Fruit fly (Drosophila melanogaster) whole organism, embryonic: ENCODE measurements around the gene LysS.

Experiments
- Ada2b ChIP-seq: fragments of 200-800 bp; sonication (Bioruptor generic); IDR thresholded peaks from 2 replicates; pipeline ENCODE4 v1.3.6; 2022; ENCODE audit warnings: missing biosample characterization, missing genetic modification characterization
- Adf1 ChIP-seq: fragments of 200-800 bp; sonication (Bioruptor generic); IDR thresholded peaks from 2 replicates; pipeline ENCODE4 v1.3.6; 2022; ENCODE audit warnings: missing biosample characterization, missing genetic modification characterization
- Antp ChIP-seq: fragments of 200-800 bp; sonication (Bioruptor generic); optimal IDR thresholded peaks from 3 replicates; lab custom pipeline; 2016; ENCODE audit warnings: missing biosample characterization, missing genetic modification characterization
- Awh ChIP-seq: fragments of 200-800 bp; sonication (Bioruptor generic); IDR thresholded peaks from 2 replicates; pipeline ENCODE4, ENCODE4 v1.3.6; 2022; ENCODE audit warnings: missing biosample characterization, missing genetic modification characterization
- BEAF-32 ChIP-seq: fragments of 200-800 bp; sonication (Bioruptor generic); optimal IDR thresholded peaks from 3 replicates; lab custom pipeline; 2017; ENCODE audit warnings: missing biosample characterization, missing genetic modification characterization, mild to moderate bottlenecking, moderate library complexity, missing genetic modification reagents
- Bgb ChIP-seq: fragments of 200-800 bp; sonication (Bioruptor generic); IDR thresholded peaks from 2 replicates; pipeline ENCODE4 v1.3.6; 2022; ENCODE audit warnings: missing biosample characterization, missing genetic modification characterization; ENCODE audit not compliant: partially characterized antibody
- Bteb2 ChIP-seq: fragments of 200-800 bp; sonication (Bioruptor generic); optimal IDR thresholded peaks from 2 replicates; lab custom pipeline; 2016; ENCODE audit warnings: missing biosample characterization, missing genetic modification characterization
- CG10267 ChIP-seq: fragments of 200-800 bp; sonication (Bioruptor generic); optimal IDR thresholded peaks from 2 replicates; lab custom pipeline; 2018; ENCODE audit warnings: missing biosample characterization, mild to moderate bottlenecking, missing genetic modification characterization, moderate library complexity
- CG12299 ChIP-seq: fragments of 200-800 bp; sonication (Bioruptor generic); optimal IDR thresholded peaks from 2 replicates; lab custom pipeline; 2018; ENCODE audit warnings: missing biosample characterization, mild to moderate bottlenecking, missing genetic modification characterization
- CG16813 ChIP-seq: fragments of 200-800 bp; sonication (Bioruptor generic); IDR thresholded peaks from 3 replicates; pipeline ENCODE4 v1.3.6; 2022; ENCODE audit warnings: missing biosample characterization, missing genetic modification characterization; ENCODE audit not compliant: partially characterized antibody
- CG17568 ChIP-seq: fragments of 200-800 bp; sonication (Bioruptor generic); optimal IDR thresholded peaks from 2 replicates; lab custom pipeline; 2018; ENCODE audit warnings: missing biosample characterization, mild to moderate bottlenecking, missing genetic modification characterization, moderate library complexity
- CG18619 ChIP-seq: fragments of 200-800 bp; sonication (Bioruptor generic); optimal IDR thresholded peaks from 3 replicates; lab custom pipeline; 2017; ENCODE audit warnings: missing biosample characterization, mild to moderate bottlenecking, missing genetic modification characterization
- CG2202 ChIP-seq: fragments of 200-800 bp; sonication (Bioruptor generic); optimal IDR thresholded peaks from 2 replicates; lab custom pipeline; 2018; ENCODE audit warnings: missing biosample characterization, mild to moderate bottlenecking, missing genetic modification characterization
- CG34224 ChIP-seq: fragments of 200-800 bp; sonication (Bioruptor generic); IDR thresholded peaks from 3 replicates; pipeline ENCODE4 v1.3.6; 2022; ENCODE audit warnings: missing biosample characterization, missing genetic modification characterization; ENCODE audit not compliant: partially characterized antibody
- CG4617 ChIP-seq: fragments of 200-800 bp; sonication (Bioruptor generic); optimal IDR thresholded peaks from 3 replicates; lab custom pipeline; 2016; ENCODE audit warnings: missing biosample characterization, missing genetic modification characterization, borderline replicate concordance
- CG6683 ChIP-seq: fragments of 200-800 bp; sonication (Bioruptor generic); optimal IDR thresholded peaks from 2 replicates; lab custom pipeline; 2017; ENCODE audit warnings: missing biosample characterization, mild to moderate bottlenecking, missing genetic modification characterization, missing genetic modification reagents
- CG6813 ChIP-seq: fragments of 200-800 bp; sonication (Bioruptor generic); optimal IDR thresholded peaks from 2 replicates; lab custom pipeline; 2017; ENCODE audit warnings: missing biosample characterization, missing genetic modification characterization, mild to moderate bottlenecking, moderate library complexity, missing genetic modification reagents
- CG6854 ChIP-seq: fragments of 200-800 bp; sonication (Bioruptor generic); optimal IDR thresholded peaks from 3 replicates; lab custom pipeline; 2017; ENCODE audit warnings: missing biosample characterization, mild to moderate bottlenecking, missing genetic modification characterization
- CG7556 ChIP-seq: fragments of 200-800 bp; sonication (Bioruptor generic); optimal IDR thresholded peaks from 2 replicates; lab custom pipeline; 2017; ENCODE audit warnings: missing biosample characterization, mild to moderate bottlenecking, missing genetic modification characterization
- CG9215 ChIP-seq: fragments of 200-800 bp; sonication (Bioruptor generic); IDR thresholded peaks from 2 replicates; pipeline ENCODE4 v1.3.6; 2022; ENCODE audit warnings: missing biosample characterization, missing genetic modification characterization
- Dbx ChIP-seq: fragments of 200-800 bp; sonication (Bioruptor generic); IDR thresholded peaks from 3 replicates; pipeline ENCODE4 v1.3.6; 2022; ENCODE audit warnings: missing biosample characterization, missing genetic modification characterization
- Dref ChIP-seq: fragments of 200-800 bp; sonication (Bioruptor generic); IDR thresholded peaks from 2 replicates; pipeline ENCODE4 v1.3.6; 2022; ENCODE audit warnings: missing biosample characterization, missing genetic modification characterization
- HLH4C ChIP-seq: fragments of 200-800 bp; sonication (Bioruptor generic); IDR thresholded peaks from 3 replicates; pipeline ENCODE4 v1.3.6; 2022; ENCODE audit warnings: missing biosample characterization, missing genetic modification characterization; ENCODE audit not compliant: partially characterized antibody
- Hr78 ChIP-seq, 2 experiments: fragments of 200-800 bp in 1 of 2; fragments of >200 bp in 1 of 2; sonication (Bioruptor generic) in 1 of 2; optimal IDR thresholded peaks; 2 replicates each; lab custom pipeline; 2017 to 2019; ENCODE audit warnings: missing biosample characterization in 2 of 2, missing genetic modification characterization in 2 of 2, mild to moderate bottlenecking in 1 of 2, moderate library complexity in 1 of 2
- Hsf ChIP-seq: fragments of 200-800 bp; sonication (Bioruptor generic); optimal IDR thresholded peaks from 3 replicates; lab custom pipeline; 2016; ENCODE audit warnings: missing biosample characterization, missing genetic modification characterization
- Sox100B ChIP-seq: fragments of 200-800 bp; sonication (Bioruptor generic); optimal IDR thresholded peaks from 3 replicates; lab custom pipeline; 2018; ENCODE audit warnings: missing biosample characterization, mild to moderate bottlenecking, missing genetic modification characterization
- Taf1 ChIP-seq: fragments of 200-800 bp; sonication (Bioruptor generic); IDR thresholded peaks from 2 replicates; pipeline ENCODE4 v1.3.6; 2022; ENCODE audit warnings: missing biosample characterization, missing genetic modification characterization
- ara ChIP-seq: fragments of 200-800 bp; sonication (Bioruptor generic); IDR thresholded peaks from 2 replicates; pipeline ENCODE4 v1.3.6; 2022; ENCODE audit warnings: missing biosample characterization, missing genetic modification characterization
- bcd ChIP-seq: fragments of 200-800 bp; sonication (Bioruptor generic); optimal IDR thresholded peaks from 2 replicates; lab custom pipeline; 2017; ENCODE audit warnings: missing biosample characterization, mild to moderate bottlenecking, missing genetic modification characterization
- br ChIP-seq: fragments of >200 bp; optimal IDR thresholded peaks from 2 replicates; lab custom pipeline; 2017
- caup ChIP-seq: fragments of 200-800 bp; sonication (Bioruptor generic); optimal IDR thresholded peaks from 3 replicates; lab custom pipeline; 2017; ENCODE audit warnings: missing biosample characterization, mild to moderate bottlenecking, missing genetic modification characterization, moderate library complexity; ENCODE audit not compliant: severe bottlenecking
- chinmo ChIP-seq: fragments of 200-800 bp; sonication (Bioruptor generic); IDR thresholded peaks from 4 replicates; pipeline ENCODE4 v1.3.6; 2022; ENCODE audit warnings: missing biosample characterization, missing genetic modification characterization; ENCODE audit not compliant: partially characterized antibody
- chm ChIP-seq: fragments of 200-800 bp; sonication (Bioruptor generic); IDR thresholded peaks from 2 replicates; pipeline ENCODE4 v1.3.6; 2022; ENCODE audit warnings: missing biosample characterization, missing genetic modification characterization
- dati ChIP-seq: fragments of 200-800 bp; sonication (Bioruptor generic); IDR thresholded peaks from 2 replicates; pipeline ENCODE4 v1.3.6; 2022; ENCODE audit warnings: missing biosample characterization, missing genetic modification characterization
- dimm ChIP-seq: fragments of 200-800 bp; sonication (Bioruptor generic); IDR thresholded peaks from 2 replicates; pipeline ENCODE4 v1.3.6; 2022; ENCODE audit warnings: missing biosample characterization, missing genetic modification characterization
- exex ChIP-seq: fragments of 200-800 bp; sonication (Bioruptor generic); optimal IDR thresholded peaks from 4 replicates; lab custom pipeline; 2018; ENCODE audit warnings: missing biosample characterization, mild to moderate bottlenecking, missing genetic modification characterization, moderate library complexity
- fd3F ChIP-seq: fragments of 200-800 bp; sonication (Bioruptor generic); optimal IDR thresholded peaks from 2 replicates; lab custom pipeline; 2018; ENCODE audit warnings: missing biosample characterization, mild to moderate bottlenecking, missing genetic modification characterization, moderate library complexity
- hbn ChIP-seq: fragments of 200-800 bp; sonication (Bioruptor generic); IDR thresholded peaks from 2 replicates; pipeline ENCODE4 v1.3.6; 2022; ENCODE audit warnings: missing biosample characterization, missing genetic modification characterization; ENCODE audit not compliant: partially characterized antibody
- insv ChIP-seq, 2 experiments: fragments of 200-800 bp; sonication (Bioruptor generic); optimal IDR thresholded peaks; 3 replicates each; lab custom pipeline; 2016 to 2018; ENCODE audit warnings: missing biosample characterization in 2 of 2, missing genetic modification characterization in 2 of 2
- inv ChIP-seq: fragments of 200-800 bp; sonication (Bioruptor generic); IDR thresholded peaks from 2 replicates; pipeline ENCODE4 v1.3.6; 2022; ENCODE audit warnings: missing biosample characterization, missing genetic modification characterization; ENCODE audit not compliant: partially characterized antibody
- mirr ChIP-seq: fragments of 200-800 bp; sonication (Bioruptor generic); optimal IDR thresholded peaks from 3 replicates; lab custom pipeline; 2018; ENCODE audit warnings: missing biosample characterization, mild to moderate bottlenecking, missing genetic modification characterization
- pfk ChIP-seq: fragments of 200-800 bp; sonication (Bioruptor generic); optimal IDR thresholded peaks from 2 replicates; lab custom pipeline; 2018; ENCODE audit warnings: missing biosample characterization, mild to moderate bottlenecking, missing genetic modification characterization, moderate library complexity
- ro ChIP-seq: fragments of 200-800 bp; sonication (Bioruptor generic); IDR thresholded peaks from 2 replicates; pipeline ENCODE4 v1.3.6; 2022; ENCODE audit warnings: missing biosample characterization, missing genetic modification characterization
- sqz ChIP-seq: fragments of 200-800 bp; sonication (Bioruptor generic); optimal IDR thresholded peaks from 3 replicates; lab custom pipeline; 2018; ENCODE audit warnings: missing biosample characterization, mild to moderate bottlenecking, missing genetic modification characterization
- ssp ChIP-seq: fragments of 200-800 bp; sonication (Bioruptor generic); IDR thresholded peaks from 2 replicates; pipeline ENCODE4 v1.3.6; 2022; ENCODE audit warnings: missing biosample characterization, missing genetic modification characterization
- yki ChIP-seq: fragments of >200 bp; optimal IDR thresholded peaks from 3 replicates; lab custom pipeline; 2018
- z ChIP-seq: fragments of 200-800 bp; sonication (Bioruptor generic); IDR thresholded peaks from 3 replicates; pipeline ENCODE4 v1.3.6; 2022; ENCODE audit warnings: missing biosample characterization, missing genetic modification characterization
- zfh2 ChIP-seq: fragments of 200-800 bp; sonication (Bioruptor generic); optimal IDR thresholded peaks from 2 replicates; lab custom pipeline; 2016; ENCODE audit warnings: missing biosample characterization, missing genetic modification characterization

The LysS gene

dm6 chr3L:1204674-1205547, 22.6 kb upstream of the LysS start, which contains the start of gene CG9119 (continued):
- TF ChIP-seq Sox100B (GFP tag; lab: Kevin White, UChicago) = peak; percentile 71
- TF ChIP-seq dati = no peak
- TF ChIP-seq hbn = no peak
- no peak for TF ChIP-seq insv (GFP tag; optimal IDR thresholded peaks at IDR 0.05; lab: Kevin White, UChicago)
- TF ChIP-seq CG17568 (GFP tag; lab: Kevin White, UChicago) = no peak
- TF ChIP-seq sqz (GFP tag; lab: Kevin White, UChicago) = peak; percentile 47
- no peak for TF ChIP-seq dimm (GFP tag; lab: Robert Waterston, UW)
- no peak for TF ChIP-seq HLH4C (GFP tag; lab: Robert Waterston, UW)
- TF ChIP-seq z (GFP tag; lab: Robert Waterston, UW) = no peak
- peak; percentile 29 for TF ChIP-seq CG12299 (tag; lab: Kevin White, UChicago)
- peak; percentile 58 for TF ChIP-seq caup (GFP tag; lab: Kevin White, UChicago)
- no peak for TF ChIP-seq Dref (GFP tag; lab: Robert Waterston, UW)
- TF ChIP-seq CG2202 (tag; lab: Kevin White, UChicago) = peak; percentile 17
- TF ChIP-seq exex = peak; percentile 76
- peak; percentile 63 for TF ChIP-seq CG18619 (GFP tag; lab: Kevin White, UChicago)
- no peak for TF ChIP-seq BEAF-32 (GFP tag; lab: Kevin White, UChicago)
- TF ChIP-seq CG16813 = no peak
- TF ChIP-seq Awh (GFP tag; lab: Robert Waterston, UW) = 0 out of 2 replicates have a peak, but pooled peaks have one; percentile 40
- TF ChIP-seq CG34224 = no peak
- no peak for TF ChIP-seq Bgb (GFP tag; lab: Robert Waterston, UW)
- TF ChIP-seq zfh2 (GFP tag; lab: Kevin White, UChicago) = peak; percentile 66
- TF ChIP-seq CG6854 = no peak
- no peak for TF ChIP-seq inv (GFP tag; lab: Robert Waterston, UW)
- TF ChIP-seq chinmo (GFP tag; lab: Robert Waterston, UW) = 0 out of 4 replicates have a peak, but pooled peaks have one; percentile 33
- TF ChIP-seq ro = no peak
- TF ChIP-seq Bteb2 (GFP tag; lab: Kevin White, UChicago) = no peak
- TF ChIP-seq bcd (GFP tag; lab: Kevin White, UChicago) = peak; percentile 73
- peak; percentile 61 for TF ChIP-seq Hsf (GFP tag; lab: Kevin White, UChicago)
- peak; percentile 43 for TF ChIP-seq ssp (GFP tag; lab: Robert Waterston, UW)
- peak; percentile 55; the same call in 1 of the 3 replicates for TF ChIP-seq Dbx (GFP tag; lab: Robert Waterston, UW)
- TF ChIP-seq CG10267 (tag; lab: Kevin White, UChicago) = peak; percentile 25
- no peak for TF ChIP-seq pfk (GFP tag; lab: Kevin White, UChicago)
- peak; percentile 71 for TF ChIP-seq Antp (GFP tag; lab: Kevin White, UChicago)
- peak; percentile 63 for TF ChIP-seq CG9215 (GFP tag; lab: Robert Waterston, UW)
- peak; percentile 54 for TF ChIP-seq CG6683 (GFP tag; lab: Kevin White, UChicago)
- no peak for TF ChIP-seq Ada2b (GFP tag; lab: Robert Waterston, UW)
- TF ChIP-seq Hr78 (GFP tag; optimal IDR thresholded peaks at IDR 0.05; lab: Kevin White, UChicago) = peak in 1 of 2 experiments; percentile 78
- TF ChIP-seq chm (GFP tag; lab: Robert Waterston, UW) = peak; percentile 13; the same call in 1 of the 2 replicates
- TF ChIP-seq yki = no peak
- TF ChIP-seq mirr (GFP tag; lab: Kevin White, UChicago) = no peak
- peak; percentile 60 for TF ChIP-seq CG6813 (GFP tag; lab: Kevin White, UChicago)
- TF ChIP-seq br (lab: Kevin White, UChicago) = no peak
- peak; percentile 47 for TF ChIP-seq fd3F
- TF ChIP-seq Taf1 = peak; percentile 32; the same call in 1 of the 2 replicates
- 0 out of 2 replicates have a peak, but pooled peaks have one; percentile 7 for TF ChIP-seq Adf1 (GFP tag; lab: Robert Waterston, UW)
- no peak for TF ChIP-seq CG4617
- TF ChIP-seq CG7556 = peak; percentile 78
- TF ChIP-seq ara (GFP tag; lab: Robert Waterston, UW) = 0 out of 2 replicates have a peak, but pooled peaks have one; percentile 6
